Fruit fly (Drosophila melanogaster) whole organism, embryonic: ENCODE data around the gene CG14401.

Experiments used
- Bgb ChIP-seq: fragments of 200-800 bp; sonication (Bioruptor generic); IDR thresholded peaks from 2 replicates; pipeline ENCODE4 v1.3.6; 2022; ENCODE audit warnings: missing biosample characterization, missing genetic modification characterization; ENCODE audit not compliant: partially characterized antibody
- Blimp-1 ChIP-seq: fragments of 200-800 bp; sonication (Bioruptor generic); optimal IDR thresholded peaks from 3 replicates; lab custom pipeline; 2018; ENCODE audit warnings: missing biosample characterization, missing genetic modification characterization, mild to moderate bottlenecking, moderate library complexity, missing genetic modification reagents
- CG11093 ChIP-seq: fragments of 200-800 bp; sonication (Bioruptor generic); IDR thresholded peaks from 3 replicates; pipeline ENCODE4 v1.3.6; 2022; ENCODE audit warnings: missing biosample characterization, missing genetic modification characterization
- CG11456 ChIP-seq: fragments of 200-800 bp; sonication (Bioruptor generic); IDR thresholded peaks from 3 replicates; pipeline ENCODE4 v1.3.6; 2022; ENCODE audit warnings: missing biosample characterization, missing genetic modification characterization
- CG11723 ChIP-seq: fragments of 200-800 bp; sonication (Bioruptor generic); optimal IDR thresholded peaks from 2 replicates; lab custom pipeline; 2017; ENCODE audit warnings: missing biosample characterization, mild to moderate bottlenecking, missing genetic modification characterization
- CG13296 ChIP-seq: fragments of 200-800 bp; sonication (Bioruptor generic); optimal IDR thresholded peaks from 3 replicates; lab custom pipeline; 2018; ENCODE audit warnings: missing biosample characterization, mild to moderate bottlenecking, missing genetic modification characterization
- CG13775 ChIP-seq: fragments of 200-800 bp; sonication (Bioruptor generic); optimal IDR thresholded peaks from 3 replicates; lab custom pipeline; 2017; ENCODE audit warnings: missing biosample characterization, mild to moderate bottlenecking, missing genetic modification characterization
- CG14014 ChIP-seq: fragments of 200-800 bp; sonication (Bioruptor generic); IDR thresholded peaks from 2 replicates; pipeline ENCODE4 v1.3.6; 2022; ENCODE audit warnings: missing biosample characterization, missing genetic modification characterization
- CG14441 ChIP-seq: fragments of 200-800 bp; sonication (Bioruptor generic); IDR thresholded peaks from 2 replicates; pipeline ENCODE4 v1.3.6; 2022; ENCODE audit warnings: missing biosample characterization, missing genetic modification characterization
- CG16815 ChIP-seq: fragments of 200-800 bp; sonication (Bioruptor generic); optimal IDR thresholded peaks from 3 replicates; lab custom pipeline; 2017; ENCODE audit warnings: missing biosample characterization, mild to moderate bottlenecking, missing genetic modification characterization
- CG17328 ChIP-seq: fragments of 200-800 bp; sonication (Bioruptor generic); IDR thresholded peaks from 2 replicates; pipeline ENCODE4 v1.3.6; 2022; ENCODE audit warnings: missing biosample characterization, missing genetic modification characterization
- CG17359 ChIP-seq: fragments of 200-800 bp; sonication (Bioruptor generic); optimal IDR thresholded peaks from 3 replicates; lab custom pipeline; 2018; ENCODE audit warnings: missing biosample characterization, mild to moderate bottlenecking, missing genetic modification characterization, moderate library complexity
- CG17912 ChIP-seq: fragments of 200-800 bp; sonication (Bioruptor generic); optimal IDR thresholded peaks from 2 replicates; lab custom pipeline; 2018; ENCODE audit warnings: missing biosample characterization, mild to moderate bottlenecking, missing genetic modification characterization
- CG2116 ChIP-seq: fragments of 200-800 bp; sonication (Bioruptor generic); optimal IDR thresholded peaks from 3 replicates; lab custom pipeline; 2018; ENCODE audit warnings: missing biosample characterization, mild to moderate bottlenecking, missing genetic modification characterization
- CG2202 ChIP-seq: fragments of 200-800 bp; sonication (Bioruptor generic); optimal IDR thresholded peaks from 2 replicates; lab custom pipeline; 2018; ENCODE audit warnings: missing biosample characterization, mild to moderate bottlenecking, missing genetic modification characterization
- CG31365 ChIP-seq: fragments of 200-800 bp; sonication (Bioruptor generic); optimal IDR thresholded peaks from 2 replicates; lab custom pipeline; 2018; ENCODE audit warnings: missing biosample characterization, mild to moderate bottlenecking, missing genetic modification characterization
- CG31441 ChIP-seq: fragments of 200-800 bp; sonication (Bioruptor generic); IDR thresholded peaks from 2 replicates; pipeline ENCODE4 v1.3.6; 2022; ENCODE audit warnings: missing biosample characterization, missing genetic modification characterization
- CG3407 ChIP-seq: fragments of 200-800 bp; sonication (Bioruptor generic); optimal IDR thresholded peaks from 2 replicates; lab custom pipeline; 2018; ENCODE audit warnings: missing biosample characterization, mild to moderate bottlenecking, missing genetic modification characterization
- CG4360 ChIP-seq: fragments of 200-800 bp; sonication (Bioruptor generic); IDR thresholded peaks from 2 replicates; pipeline ENCODE4 v1.3.6; 2022; ENCODE audit warnings: missing biosample characterization, missing genetic modification characterization
- CG4707 ChIP-seq: fragments of 200-800 bp; sonication (Bioruptor generic); optimal IDR thresholded peaks from 2 replicates; lab custom pipeline; 2018; ENCODE audit warnings: missing biosample characterization, mild to moderate bottlenecking, missing genetic modification characterization, moderate library complexity
- CG5180 ChIP-seq: fragments of 200-800 bp; sonication (Bioruptor generic); optimal IDR thresholded peaks from 3 replicates; lab custom pipeline; 2017; ENCODE audit warnings: missing biosample characterization, missing genetic modification characterization, mild to moderate bottlenecking, moderate library complexity, missing genetic modification reagents
- CG6683 ChIP-seq: fragments of 200-800 bp; sonication (Bioruptor generic); optimal IDR thresholded peaks from 2 replicates; lab custom pipeline; 2017; ENCODE audit warnings: missing biosample characterization, mild to moderate bottlenecking, missing genetic modification characterization, missing genetic modification reagents
- CG6765 ChIP-seq: fragments of 200-800 bp; sonication (Bioruptor generic); optimal IDR thresholded peaks from 3 replicates; lab custom pipeline; 2017; ENCODE audit warnings: missing biosample characterization, mild to moderate bottlenecking, missing genetic modification characterization
- CG7556 ChIP-seq: fragments of 200-800 bp; sonication (Bioruptor generic); optimal IDR thresholded peaks from 2 replicates; lab custom pipeline; 2017; ENCODE audit warnings: missing biosample characterization, mild to moderate bottlenecking, missing genetic modification characterization
- D ChIP-seq, 2 experiments: fragments of 200-800 bp in 1 of 2; fragments of >200 bp in 1 of 2; sonication (Bioruptor generic) in 1 of 2; optimal IDR thresholded peaks; 2 replicates in 1 of 2; 3 replicates in 1 of 2; lab custom pipeline; 2017; ENCODE audit warnings: mild to moderate bottlenecking in 1 of 2, missing biosample characterization in 1 of 2, missing genetic modification characterization in 1 of 2, missing genetic modification reagents in 1 of 2
- Dll ChIP-seq: fragments of 200-800 bp; sonication (Bioruptor generic); IDR thresholded peaks from 4 replicates; pipeline ENCODE4 v1.3.6; 2022; ENCODE audit warnings: missing biosample characterization, missing genetic modification characterization; ENCODE audit not compliant: partially characterized antibody
- Hr51 ChIP-seq, 2 experiments: fragments of 200-800 bp; sonication (Bioruptor generic); optimal IDR thresholded peaks; 2 replicates in 1 of 2; 3 replicates in 1 of 2; lab custom pipeline; 2016 to 2018; ENCODE audit warnings: missing biosample characterization in 2 of 2, missing genetic modification characterization in 2 of 2, mild to moderate bottlenecking in 1 of 2, moderate library complexity in 1 of 2
- MBD-R2 ChIP-seq: fragments of 200-800 bp; sonication (Bioruptor generic); IDR thresholded peaks from 2 replicates; pipeline ENCODE4 v1.3.6; 2022; ENCODE audit warnings: missing biosample characterization, missing genetic modification characterization
- Mes4 ChIP-seq: fragments of 200-800 bp; sonication (Bioruptor generic); optimal IDR thresholded peaks from 2 replicates; lab custom pipeline; 2016; ENCODE audit warnings: missing biosample characterization, missing genetic modification characterization
- Myb ChIP-seq: fragments of 200-800 bp; sonication (Bioruptor generic); optimal IDR thresholded peaks from 2 replicates; lab custom pipeline; 2016; ENCODE audit warnings: missing biosample characterization, missing genetic modification characterization
- NC2β ChIP-seq: fragments of 200-800 bp; sonication (Bioruptor generic); optimal IDR thresholded peaks from 2 replicates; lab custom pipeline; 2016; ENCODE audit warnings: missing biosample characterization, missing genetic modification characterization
- Oli ChIP-seq: fragments of 200-800 bp; sonication (Bioruptor generic); optimal IDR thresholded peaks from 2 replicates; lab custom pipeline; 2018; ENCODE audit warnings: missing biosample characterization, mild to moderate bottlenecking, missing genetic modification characterization, moderate library complexity
- Side ChIP-seq: fragments of 200-800 bp; sonication (Bioruptor generic); optimal IDR thresholded peaks from 2 replicates; lab custom pipeline; 2016; ENCODE audit warnings: missing biosample characterization, missing genetic modification characterization
- Sox100B ChIP-seq: fragments of 200-800 bp; sonication (Bioruptor generic); optimal IDR thresholded peaks from 3 replicates; lab custom pipeline; 2018; ENCODE audit warnings: missing biosample characterization, mild to moderate bottlenecking, missing genetic modification characterization
- YL-1 ChIP-seq: fragments of 200-800 bp; sonication (Bioruptor generic); optimal IDR thresholded peaks from 3 replicates; lab custom pipeline; 2017; ENCODE audit warnings: missing biosample characterization, mild to moderate bottlenecking, missing genetic modification characterization
- ac ChIP-seq: fragments of 200-800 bp; sonication (Bioruptor generic); optimal IDR thresholded peaks from 3 replicates; lab custom pipeline; 2017; ENCODE audit warnings: missing biosample characterization, mild to moderate bottlenecking, missing genetic modification characterization
- bigmax ChIP-seq: fragments of 200-800 bp; sonication (Bioruptor generic); optimal IDR thresholded peaks from 2 replicates; lab custom pipeline; 2018; ENCODE audit warnings: missing biosample characterization, mild to moderate bottlenecking, missing genetic modification characterization
- dmrt99B ChIP-seq: fragments of 200-800 bp; sonication (Bioruptor generic); optimal IDR thresholded peaks from 2 replicates; lab custom pipeline; 2018; ENCODE audit warnings: missing biosample characterization, mild to moderate bottlenecking, missing genetic modification characterization, moderate library complexity
- fd96Cb ChIP-seq: fragments of 200-800 bp; sonication (Bioruptor generic); optimal IDR thresholded peaks from 2 replicates; lab custom pipeline; 2018; ENCODE audit warnings: missing biosample characterization, mild to moderate bottlenecking, missing genetic modification characterization, moderate library complexity
- ftz-f1 ChIP-seq: fragments of 200-800 bp; sonication (Bioruptor generic); optimal IDR thresholded peaks from 2 replicates; lab custom pipeline; 2016; ENCODE audit warnings: missing biosample characterization, missing genetic modification characterization
- insv ChIP-seq, 2 experiments: fragments of 200-800 bp; sonication (Bioruptor generic); optimal IDR thresholded peaks; 3 replicates each; lab custom pipeline; 2016 to 2018; ENCODE audit warnings: missing biosample characterization in 2 of 2, missing genetic modification characterization in 2 of 2
- kay ChIP-seq: fragments of 200-800 bp; sonication (Bioruptor generic); optimal IDR thresholded peaks from 2 replicates; lab custom pipeline; 2016; ENCODE audit warnings: missing biosample characterization, missing genetic modification characterization
- kni ChIP-seq: fragments of 200-800 bp; sonication (Bioruptor generic); optimal IDR thresholded peaks from 3 replicates; lab custom pipeline; 2017; ENCODE audit warnings: mild to moderate bottlenecking, missing biosample characterization, missing genetic modification reagents, missing genetic modification characterization
- knrl ChIP-seq: fragments of 200-800 bp; sonication (Bioruptor generic); IDR thresholded peaks from 3 replicates; pipeline ENCODE4 v1.3.6; 2022; ENCODE audit warnings: missing biosample characterization, missing genetic modification characterization; ENCODE audit not compliant: partially characterized antibody
- maf-S ChIP-seq: fragments of 200-800 bp; sonication (Bioruptor generic); optimal IDR thresholded peaks from 2 replicates; lab custom pipeline; 2016; ENCODE audit warnings: missing biosample characterization, missing genetic modification characterization
- onecut ChIP-seq: fragments of 200-800 bp; sonication (Bioruptor generic); IDR thresholded peaks from 2 replicates; pipeline ENCODE4 v1.3.6; 2022; ENCODE audit warnings: missing biosample characterization, missing genetic modification characterization
- p53 ChIP-seq: fragments of 200-800 bp; sonication (Bioruptor generic); optimal IDR thresholded peaks from 2 replicates; lab custom pipeline; 2016; ENCODE audit warnings: missing biosample characterization, missing genetic modification characterization
- salm ChIP-seq: fragments of 200-800 bp; sonication (Bioruptor generic); optimal IDR thresholded peaks from 2 replicates; lab custom pipeline; 2018; ENCODE audit warnings: missing biosample characterization, mild to moderate bottlenecking, missing genetic modification characterization
- so ChIP-seq: fragments of 200-800 bp; sonication (Bioruptor generic); IDR thresholded peaks from 3 replicates; pipeline ENCODE4 v1.3.6; 2022; ENCODE audit warnings: missing biosample characterization, missing genetic modification characterization
- tin ChIP-seq: fragments of 200-800 bp; sonication (Bioruptor generic); optimal IDR thresholded peaks from 3 replicates; lab custom pipeline; 2016; ENCODE audit warnings: missing biosample characterization, missing genetic modification characterization

CG14401 gene

dm6 chr2L:20911374-20911773, 41.7 kb downstream of the CG14401 start (continued):
- no peak for TF ChIP-seq fd96Cb (tag; lab: Kevin White, UChicago)
- TF ChIP-seq Blimp-1 (GFP tag; lab: Kevin White, UChicago) = peak; percentile 39
- TF ChIP-seq insv (GFP tag; optimal IDR thresholded peaks at IDR 0.05; lab: Kevin White, UChicago) = no peak
- TF ChIP-seq CG31365 (tag; lab: Kevin White, UChicago) = peak; percentile 49
- TF ChIP-seq CG11093 = no peak
- peak; percentile 15 for TF ChIP-seq kay (GFP tag; lab: Kevin White, UChicago)
- no peak for TF ChIP-seq D (optimal IDR thresholded peaks at IDR 0.05; lab: Kevin White, UChicago)
- no peak for TF ChIP-seq D (GFP tag; optimal IDR thresholded peaks at IDR 0.05; lab: Kevin White, UChicago)
- TF ChIP-seq CG4707 (GFP tag; lab: Kevin White, UChicago) = peak; percentile 29
- TF ChIP-seq CG13775 (GFP tag; lab: Kevin White, UChicago) = no peak
- TF ChIP-seq p53 (GFP tag; lab: Kevin White, UChicago) = no peak
- no peak for TF ChIP-seq CG4360 (GFP tag; lab: Robert Waterston, UW)
- no peak for TF ChIP-seq knrl (GFP tag; lab: Robert Waterston, UW)
- TF ChIP-seq NC2β (GFP tag; lab: Kevin White, UChicago) = no peak
- peak; percentile 12 for TF ChIP-seq Myb (GFP tag; lab: Kevin White, UChicago)
- peak; percentile 19; the same call in 1 of the 2 replicates for TF ChIP-seq CG14014 (GFP tag; lab: Robert Waterston, UW)
- TF ChIP-seq CG6765 = no peak
- TF ChIP-seq CG2116 = no peak
- peak; percentile 3 for TF ChIP-seq CG17912 (GFP tag; lab: Kevin White, UChicago)
- TF ChIP-seq CG3407 (GFP tag; lab: Kevin White, UChicago) = peak; percentile 27
- no peak for TF ChIP-seq tin (GFP tag; lab: Kevin White, UChicago)
- TF ChIP-seq bigmax = peak; percentile 31
- TF ChIP-seq CG31441 (GFP tag; lab: Robert Waterston, UW) = no peak; the same call in 1 of the 2 replicates
- no peak for TF ChIP-seq CG7556
- TF ChIP-seq Dll = no peak
- TF ChIP-seq CG11456 (GFP tag; lab: Robert Waterston, UW) = no peak
- TF ChIP-seq maf-S (GFP tag; lab: Kevin White, UChicago) = no peak
- peak; percentile 37 for TF ChIP-seq CG6683 (GFP tag; lab: Kevin White, UChicago)
- no peak for TF ChIP-seq Side (GFP tag; lab: Kevin White, UChicago)
- TF ChIP-seq ftz-f1 (GFP tag; lab: Kevin White, UChicago) = no peak
- TF ChIP-seq Sox100B (GFP tag; lab: Kevin White, UChicago) = peak; percentile 8
- peak in 1 of 2 experiments; percentile 12 for TF ChIP-seq Hr51 (GFP tag; optimal IDR thresholded peaks at IDR 0.05; lab: Kevin White, UChicago)
- TF ChIP-seq CG17359 (tag; lab: Kevin White, UChicago) = peak; percentile 47
- TF ChIP-seq kni (GFP tag; lab: Kevin White, UChicago) = no peak
- TF ChIP-seq CG13296 (GFP tag; lab: Kevin White, UChicago) = peak; percentile 59
- TF ChIP-seq CG16815 (GFP tag; lab: Kevin White, UChicago) = no peak
- TF ChIP-seq so = peak; percentile 49; the same call in 2 of the 3 replicates
- 0 out of 2 replicates have a peak, but pooled peaks have one; percentile 25 for TF ChIP-seq CG14441 (GFP tag; lab: Robert Waterston, UW)
- TF ChIP-seq ac (GFP tag; lab: Kevin White, UChicago) = no peak
- no peak for TF ChIP-seq MBD-R2 (GFP tag; lab: Robert Waterston, UW)
- no peak for TF ChIP-seq Bgb
- peak; percentile 25 for TF ChIP-seq salm (tag; lab: Kevin White, UChicago)
- no peak for TF ChIP-seq CG2202 (tag; lab: Kevin White, UChicago)
- TF ChIP-seq CG17328 (GFP tag; lab: Robert Waterston, UW) = no peak
- TF ChIP-seq CG11723 (GFP tag; lab: Kevin White, UChicago) = peak; percentile 22
- no peak for TF ChIP-seq Mes4 (GFP tag; lab: Kevin White, UChicago)
- TF ChIP-seq YL-1 = no peak
- no peak for TF ChIP-seq Oli (tag; lab: Kevin White, UChicago)
- TF ChIP-seq onecut (GFP tag; lab: Robert Waterston, UW) = no peak
- peak; percentile 64 for TF ChIP-seq CG5180
- peak; percentile 3 for TF ChIP-seq dmrt99B
